Fruit fly (Drosophila melanogaster): ENCODE data around the gene gwl.

dm6 chr3R:18705150-18705549, 41.0 kb upstream of the gwl start, which contains the start of the genes ChAT and VAChT:
- TF ChIP-seq cg (GFP tag; optimal IDR thresholded peaks at IDR 0.05) (no peak), grau (tag; optimal IDR thresholded peaks at IDR 0.05) (no peak), CTCF (GFP tag; optimal IDR thresholded peaks at IDR 0.05) (no peak), zen2 (GFP tag; IDR thresholded peaks at IDR 0.05; ENCODE audit: partially characterized antibody) (no peak), CG12236 (GFP tag; optimal IDR thresholded peaks at IDR 0.05) (no peak), sens-2 (GFP tag; IDR thresholded peaks at IDR 0.05) (no peak), luna (GFP tag; optimal IDR thresholded peaks at IDR 0.05) (no peak), dmrt11E (tag; optimal IDR thresholded peaks at IDR 0.05) (no peak), CG6765 (GFP tag; optimal IDR thresholded peaks at IDR 0.05) (no peak), Drgx (GFP tag; IDR thresholded peaks at IDR 0.05) (no peak), Stat92E (GFP tag; optimal IDR thresholded peaks at IDR 0.05) (no peak)
